Worm (Caenorhabditis elegans) whole organism, late embryonic: Measurements from ENCODE around the gene Y38F1A.7.

ENCODE experiments used
- ets-4 ChIP-seq: sonication (generic microtip); optimal IDR thresholded peaks from 2 replicates; lab custom pipeline; 2016; ENCODE audit warnings: missing genetic modification characterization, missing compliant biosample characterization
- madf-2 ChIP-seq: sonication (generic microtip); optimal IDR thresholded peaks from 2 replicates; lab custom pipeline; 2017; ENCODE audit warnings: missing genetic modification characterization, missing compliant biosample characterization

DNA sequence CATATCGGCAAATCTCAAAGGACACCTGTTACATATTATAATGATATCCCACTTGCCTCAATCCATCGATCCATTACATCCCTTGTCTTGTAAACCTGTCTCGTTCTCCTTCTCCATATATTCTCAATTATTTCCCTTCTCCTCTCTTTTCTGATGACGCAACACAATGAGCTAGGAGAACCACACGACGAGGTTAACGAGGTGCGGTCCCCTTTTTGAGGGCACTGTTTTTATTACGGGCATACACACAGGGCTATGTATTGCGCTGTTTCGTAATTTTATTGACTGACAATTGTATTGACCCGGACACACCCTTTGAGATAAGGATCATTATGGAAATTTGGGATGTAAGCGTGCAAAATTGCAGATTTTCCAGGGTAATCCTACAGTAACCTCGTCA is 18.9 kb downstream of the Y38F1A.7 start:
- TF ChIP-seq madf-2 (tag; lab: Kevin White, UChicago) (no peak), ets-4 (tag; lab: Kevin White, UChicago) (no peak)
